Fruit fly (Drosophila melanogaster) whole organism, embryonic: ENCODE results near the gene CG14851.

Source experiments
- Atf3 ChIP-seq: fragments of 200-800 bp; sonication (Bioruptor generic); optimal IDR thresholded peaks from 3 replicates; lab custom pipeline; 2016; ENCODE audit warnings: missing biosample characterization, missing genetic modification characterization
- Awh ChIP-seq: fragments of 200-800 bp; sonication (Bioruptor generic); IDR thresholded peaks from 2 replicates; pipeline ENCODE4, ENCODE4 v1.3.6; 2022; ENCODE audit warnings: missing biosample characterization, missing genetic modification characterization
- Bdp1 ChIP-seq: fragments of 200-800 bp; sonication (Bioruptor generic); optimal IDR thresholded peaks from 3 replicates; lab custom pipeline; 2016; ENCODE audit warnings: missing biosample characterization, missing genetic modification characterization
- CG11456 ChIP-seq: fragments of 200-800 bp; sonication (Bioruptor generic); IDR thresholded peaks from 3 replicates; pipeline ENCODE4 v1.3.6; 2022; ENCODE audit warnings: missing biosample characterization, missing genetic modification characterization
- CG12071 ChIP-seq: fragments of 200-800 bp; sonication (Bioruptor generic); optimal IDR thresholded peaks from 3 replicates; lab custom pipeline; 2018; ENCODE audit warnings: missing biosample characterization, mild to moderate bottlenecking, missing genetic modification characterization
- CG13775 ChIP-seq: fragments of 200-800 bp; sonication (Bioruptor generic); optimal IDR thresholded peaks from 3 replicates; lab custom pipeline; 2017; ENCODE audit warnings: missing biosample characterization, mild to moderate bottlenecking, missing genetic modification characterization
- CG15073 ChIP-seq: fragments of 200-800 bp; sonication (Bioruptor generic); optimal IDR thresholded peaks from 2 replicates; lab custom pipeline; 2016; ENCODE audit warnings: missing biosample characterization, missing genetic modification characterization
- CG17612 ChIP-seq: fragments of 200-800 bp; sonication (Bioruptor generic); IDR thresholded peaks from 2 replicates; pipeline ENCODE4 v1.3.6; 2022; ENCODE audit warnings: missing biosample characterization, missing genetic modification characterization
- CG31224 ChIP-seq: fragments of 200-800 bp; sonication (Bioruptor generic); IDR thresholded peaks from 2 replicates; pipeline ENCODE4 v1.3.6; 2022; ENCODE audit warnings: missing biosample characterization, missing genetic modification characterization
- CG31388 ChIP-seq: fragments of 200-800 bp; sonication (Bioruptor generic); optimal IDR thresholded peaks from 2 replicates; lab custom pipeline; 2016; ENCODE audit warnings: missing biosample characterization, missing genetic modification characterization
- CG3407 ChIP-seq: fragments of 200-800 bp; sonication (Bioruptor generic); optimal IDR thresholded peaks from 2 replicates; lab custom pipeline; 2018; ENCODE audit warnings: missing biosample characterization, mild to moderate bottlenecking, missing genetic modification characterization
- CG34376 ChIP-seq: fragments of 200-800 bp; sonication (Bioruptor generic); optimal IDR thresholded peaks from 2 replicates; lab custom pipeline; 2018; ENCODE audit warnings: missing biosample characterization, mild to moderate bottlenecking, missing genetic modification characterization
- CG3726 ChIP-seq: fragments of 200-800 bp; sonication (Bioruptor generic); IDR thresholded peaks from 3 replicates; pipeline ENCODE4, ENCODE4 v1.3.6; 2022; ENCODE audit warnings: missing biosample characterization, missing genetic modification characterization
- CG42726 ChIP-seq: fragments of 200-800 bp; sonication (Bioruptor generic); IDR thresholded peaks from 2 replicates; pipeline ENCODE4 v1.3.6; 2022; ENCODE audit warnings: missing biosample characterization, missing genetic modification characterization; ENCODE audit not compliant: partially characterized antibody
- CG6813 ChIP-seq: fragments of 200-800 bp; sonication (Bioruptor generic); optimal IDR thresholded peaks from 2 replicates; lab custom pipeline; 2017; ENCODE audit warnings: missing biosample characterization, missing genetic modification characterization, mild to moderate bottlenecking, moderate library complexity, missing genetic modification reagents
- CG7556 ChIP-seq: fragments of 200-800 bp; sonication (Bioruptor generic); optimal IDR thresholded peaks from 2 replicates; lab custom pipeline; 2017; ENCODE audit warnings: missing biosample characterization, mild to moderate bottlenecking, missing genetic modification characterization
- CG7839 ChIP-seq: fragments of 200-800 bp; sonication (Bioruptor generic); optimal IDR thresholded peaks from 3 replicates; lab custom pipeline; 2018; ENCODE audit warnings: missing biosample characterization, mild to moderate bottlenecking, missing genetic modification characterization, moderate library complexity
- CG8290 ChIP-seq, 3 experiments: fragments of 200-800 bp; sonication (Bioruptor generic); optimal IDR thresholded peaks; 2 replicates each; lab custom pipeline; 2016 to 2019; ENCODE audit warnings: missing biosample characterization in 3 of 3, missing genetic modification characterization in 3 of 3, mild to moderate bottlenecking in 2 of 3, moderate library complexity in 1 of 3
- CG9797 ChIP-seq: fragments of 200-800 bp; sonication (Bioruptor generic); optimal IDR thresholded peaks from 3 replicates; lab custom pipeline; 2018; ENCODE audit warnings: missing biosample characterization, mild to moderate bottlenecking, missing genetic modification characterization
- Dip2 ChIP-seq: fragments of 200-800 bp; sonication (Bioruptor generic); IDR thresholded peaks from 2 replicates; pipeline ENCODE4 v1.3.6; 2022; ENCODE audit warnings: missing biosample characterization, missing genetic modification characterization
- Dll ChIP-seq: fragments of 200-800 bp; sonication (Bioruptor generic); IDR thresholded peaks from 4 replicates; pipeline ENCODE4 v1.3.6; 2022; ENCODE audit warnings: missing biosample characterization, missing genetic modification characterization; ENCODE audit not compliant: partially characterized antibody
- E2f1 ChIP-seq: fragments of 200-800 bp; sonication (Bioruptor generic); IDR thresholded peaks from 2 replicates; pipeline ENCODE4 v1.3.6; 2022; ENCODE audit warnings: missing biosample characterization, missing genetic modification characterization
- GATAe ChIP-seq: fragments of 200-800 bp; sonication (Bioruptor generic); conservative IDR thresholded peaks from 2 replicates; pipeline ENCODE4 v1.3.6; 2022; ENCODE audit warnings: missing biosample characterization, missing genetic modification characterization
- Gug ChIP-seq: fragments of 200-800 bp; sonication (Bioruptor generic); IDR thresholded peaks from 4 replicates; pipeline ENCODE4 v1.3.6; 2022; ENCODE audit warnings: missing biosample characterization, missing genetic modification characterization
- Hey ChIP-seq: fragments of 200-800 bp; sonication (Bioruptor generic); optimal IDR thresholded peaks from 3 replicates; lab custom pipeline; 2018; ENCODE audit warnings: missing biosample characterization, mild to moderate bottlenecking, missing genetic modification characterization
- HmgZ ChIP-seq: fragments of 200-800 bp; sonication (Bioruptor generic); optimal IDR thresholded peaks from 2 replicates; lab custom pipeline; 2018; ENCODE audit warnings: missing biosample characterization, mild to moderate bottlenecking, missing genetic modification characterization
- MTF-1 ChIP-seq: fragments of 200-800 bp; sonication (Bioruptor generic); optimal IDR thresholded peaks from 2 replicates; lab custom pipeline; 2018; ENCODE audit warnings: missing biosample characterization, mild to moderate bottlenecking, missing genetic modification characterization, borderline replicate concordance
- Optix ChIP-seq: fragments of 200-800 bp; sonication (Bioruptor generic); IDR thresholded peaks from 3 replicates; pipeline ENCODE4 v1.3.6; 2022; ENCODE audit warnings: missing biosample characterization, missing genetic modification characterization
- Poxn ChIP-seq: fragments of 200-800 bp; sonication (Bioruptor generic); IDR thresholded peaks from 2 replicates; pipeline ENCODE4 v1.3.6; 2022; ENCODE audit warnings: missing biosample characterization, missing genetic modification characterization
- Scr ChIP-seq: fragments of 200-800 bp; sonication (Bioruptor generic); IDR thresholded peaks from 2 replicates; pipeline ENCODE4 v1.3.6; 2022; ENCODE audit warnings: missing biosample characterization, missing genetic modification characterization; ENCODE audit not compliant: partially characterized antibody
- Vsx1 ChIP-seq: fragments of 200-800 bp; sonication (Bioruptor generic); optimal IDR thresholded peaks from 2 replicates; lab custom pipeline; 2017; ENCODE audit warnings: missing biosample characterization, mild to moderate bottlenecking, missing genetic modification characterization, missing genetic modification reagents
- chm ChIP-seq: fragments of 200-800 bp; sonication (Bioruptor generic); IDR thresholded peaks from 2 replicates; pipeline ENCODE4 v1.3.6; 2022; ENCODE audit warnings: missing biosample characterization, missing genetic modification characterization
- chn ChIP-seq: fragments of 200-800 bp; sonication (Bioruptor generic); optimal IDR thresholded peaks from 2 replicates; lab custom pipeline; 2016; ENCODE audit warnings: missing biosample characterization, missing genetic modification characterization
- ci ChIP-seq: fragments of 200-800 bp; sonication (Bioruptor generic); IDR thresholded peaks from 3 replicates; pipeline ENCODE4 v1.3.6; 2022; ENCODE audit warnings: missing biosample characterization, missing genetic modification characterization
- crol ChIP-seq: fragments of 200-800 bp; sonication (Bioruptor generic); IDR thresholded peaks from 2 replicates; pipeline ENCODE4 v1.3.6; 2022; ENCODE audit warnings: missing biosample characterization, missing genetic modification characterization
- dati ChIP-seq: fragments of 200-800 bp; sonication (Bioruptor generic); IDR thresholded peaks from 2 replicates; pipeline ENCODE4 v1.3.6; 2022; ENCODE audit warnings: missing biosample characterization, missing genetic modification characterization
- kni ChIP-seq: fragments of 200-800 bp; sonication (Bioruptor generic); optimal IDR thresholded peaks from 3 replicates; lab custom pipeline; 2017; ENCODE audit warnings: mild to moderate bottlenecking, missing biosample characterization, missing genetic modification reagents, missing genetic modification characterization
- mirr ChIP-seq: fragments of 200-800 bp; sonication (Bioruptor generic); optimal IDR thresholded peaks from 3 replicates; lab custom pipeline; 2018; ENCODE audit warnings: missing biosample characterization, mild to moderate bottlenecking, missing genetic modification characterization
- org-1 ChIP-seq: fragments of 200-800 bp; sonication (Bioruptor generic); optimal IDR thresholded peaks from 2 replicates; lab custom pipeline; 2017; ENCODE audit warnings: missing biosample characterization, missing genetic modification characterization
- ranshi ChIP-seq: fragments of 200-800 bp; sonication (Bioruptor generic); IDR thresholded peaks from 2 replicates; pipeline ENCODE4 v1.3.6; 2022; ENCODE audit warnings: missing biosample characterization, missing genetic modification characterization
- rib ChIP-seq: fragments of 200-800 bp; sonication (Bioruptor generic); IDR thresholded peaks from 2 replicates; pipeline ENCODE4 v1.3.6; 2022; ENCODE audit warnings: missing biosample characterization, missing genetic modification characterization
- sd ChIP-seq: fragments of 200-800 bp; sonication (Bioruptor generic); optimal IDR thresholded peaks from 3 replicates; lab custom pipeline; 2018; ENCODE audit warnings: missing biosample characterization, mild to moderate bottlenecking, missing genetic modification characterization, moderate library complexity
- sisA ChIP-seq: fragments of 200-800 bp; sonication (Bioruptor generic); IDR thresholded peaks from 2 replicates; pipeline ENCODE4 v1.3.6; 2022; ENCODE audit warnings: missing biosample characterization, missing genetic modification characterization
- tap ChIP-seq: fragments of 200-800 bp; optimal IDR thresholded peaks from 3 replicates; lab custom pipeline; 2019; ENCODE audit warnings: missing biosample characterization, mild to moderate bottlenecking, missing genetic modification characterization, moderate library complexity
- tna ChIP-seq: fragments of 200-800 bp; sonication (Bioruptor generic); IDR thresholded peaks from 2 replicates; pipeline ENCODE4 v1.3.6; 2022; ENCODE audit warnings: missing biosample characterization, missing genetic modification characterization; ENCODE audit not compliant: partially characterized antibody
- zen ChIP-seq: fragments of 200-800 bp; sonication (Bioruptor generic); optimal IDR thresholded peaks from 3 replicates; lab custom pipeline; 2018; ENCODE audit warnings: missing biosample characterization, mild to moderate bottlenecking, missing genetic modification characterization, moderate library complexity
- zen2 ChIP-seq: fragments of 200-800 bp; sonication (Bioruptor generic); IDR thresholded peaks from 3 replicates; pipeline ENCODE4 v1.3.6; 2022; ENCODE audit warnings: missing biosample characterization, missing genetic modification characterization; ENCODE audit not compliant: partially characterized antibody
- zfh1 ChIP-seq: fragments of 200-800 bp; sonication (Bioruptor generic); IDR thresholded peaks from 3 replicates; pipeline ENCODE4 v1.3.6; 2022; ENCODE audit warnings: missing biosample characterization, missing genetic modification characterization

CG14851 gene

dm6 chr3R:14557480-14558354 is 4.4 kb upstream of the CG14851 start, which contains the start of gene Pde6 (continued):
- TF ChIP-seq CG7839: no peak
- TF ChIP-seq E2f1 (GFP tag; lab: Robert Waterston, UW): peak; percentile 46; the same call in 1 of the 2 replicates
- TF ChIP-seq CG31388 (GFP tag; lab: Kevin White, UChicago): no peak
- no peak for TF ChIP-seq sisA (GFP tag; lab: Robert Waterston, UW)
- TF ChIP-seq HmgZ: no peak
- TF ChIP-seq CG3726: no peak
- TF ChIP-seq CG11456 (GFP tag; lab: Robert Waterston, UW): no peak
- 0 out of 2 replicates have a peak, but pooled peaks have one; percentile 20 for TF ChIP-seq Scr (GFP tag; lab: Robert Waterston, UW)
- TF ChIP-seq CG31224 (GFP tag; lab: Robert Waterston, UW): no peak
- peak; percentile 59 for TF ChIP-seq CG42726
- TF ChIP-seq Dll (GFP tag; lab: Robert Waterston, UW): no peak
- TF ChIP-seq sd (tag; lab: Kevin White, UChicago): no peak
- TF ChIP-seq CG12071 (GFP tag; lab: Kevin White, UChicago): peak; percentile 3
- TF ChIP-seq kni (GFP tag; lab: Kevin White, UChicago): no peak
- TF ChIP-seq ranshi: peak; percentile 24; the same call in 1 of the 2 replicates
- TF ChIP-seq GATAe (GFP tag; lab: Robert Waterston, UW): 0 out of 2 replicates have a peak, but pooled peaks have one; percentile 19
- TF ChIP-seq rib (GFP tag; lab: Robert Waterston, UW): peak; percentile 70; the same call in 1 of the 2 replicates
- no peak for TF ChIP-seq CG34376 (GFP tag; lab: Kevin White, UChicago)
- TF ChIP-seq zen2: peak; percentile 51; the same call in 1 of the 3 replicates
- TF ChIP-seq chn (GFP tag; lab: Kevin White, UChicago): no peak
- no peak for TF ChIP-seq chm (GFP tag; lab: Robert Waterston, UW)
- TF ChIP-seq CG6813: no peak
- TF ChIP-seq zen (tag; lab: Kevin White, UChicago): no peak
- TF ChIP-seq CG8290 (GFP tag; optimal IDR thresholded peaks at IDR 0.05; lab: Kevin White, UChicago): no peak
- TF ChIP-seq CG8290 (tag; optimal IDR thresholded peaks at IDR 0.05; lab: Kevin White, UChicago): peak in 1 of 2 experiments; percentile 61
- peak; percentile 92 for TF ChIP-seq crol (GFP tag; lab: Robert Waterston, UW)
- peak; percentile 19; the same call in 1 of the 4 replicates for TF ChIP-seq Gug (GFP tag; lab: Robert Waterston, UW)
- TF ChIP-seq Awh (GFP tag; lab: Robert Waterston, UW): no peak
- peak; percentile 32 for TF ChIP-seq CG15073
- TF ChIP-seq zfh1: no peak
- TF ChIP-seq Optix: 0 out of 3 replicates have a peak, but pooled peaks have one; percentile 35
- TF ChIP-seq MTF-1 (GFP tag; lab: Kevin White, UChicago): no peak
- TF ChIP-seq Dip2 (GFP tag; lab: Robert Waterston, UW): no peak
- TF ChIP-seq org-1 (GFP tag; lab: Kevin White, UChicago): no peak
- 0 out of 2 replicates have a peak, but pooled peaks have one; percentile 30 for TF ChIP-seq tna (GFP tag; lab: Robert Waterston, UW)
- TF ChIP-seq ci (GFP tag; lab: Robert Waterston, UW): peak; percentile 64; the same call in 2 of the 3 replicates
- TF ChIP-seq mirr (GFP tag; lab: Kevin White, UChicago): peak; percentile 54
- TF ChIP-seq Atf3: no peak
- TF ChIP-seq CG13775: no peak
- no peak for TF ChIP-seq CG3407 (GFP tag; lab: Kevin White, UChicago)
- TF ChIP-seq CG9797: no peak
- no peak for TF ChIP-seq tap (tag; lab: Kevin White, UChicago)
- TF ChIP-seq Bdp1 (GFP tag; lab: Kevin White, UChicago): no peak
- peak; percentile 1 for TF ChIP-seq Hey (tag; lab: Kevin White, UChicago)
- TF ChIP-seq CG7556: no peak
- TF ChIP-seq dati (GFP tag; lab: Robert Waterston, UW): no peak
- TF ChIP-seq CG17612 (GFP tag; lab: Robert Waterston, UW): 0 out of 2 replicates have a peak, but pooled peaks have one; percentile 14
- TF ChIP-seq Vsx1 (GFP tag; lab: Kevin White, UChicago): no peak
- TF ChIP-seq Poxn (GFP tag; lab: Robert Waterston, UW): no peak
